Fruit fly (Drosophila melanogaster) whole organism, pupa: ENCODE measurements around the gene Vps45.

ENCODE experiments used
- CG10348 ChIP-seq: fragments of 200-800 bp; sonication (Bioruptor generic); IDR thresholded peaks from 2 replicates; pipeline ENCODE4 v1.3.6; 2022; ENCODE audit warnings: missing biosample characterization, missing genetic modification characterization
- CG13204 ChIP-seq: fragments of 200-800 bp; sonication (Bioruptor generic); optimal IDR thresholded peaks from 2 replicates; lab custom pipeline; 2018; ENCODE audit warnings: missing biosample characterization, mild to moderate bottlenecking, missing genetic modification characterization, moderate library complexity
- CG8159 ChIP-seq: fragments of 200-800 bp; sonication (Bioruptor generic); optimal IDR thresholded peaks from 3 replicates; lab custom pipeline; 2018; ENCODE audit warnings: missing biosample characterization, mild to moderate bottlenecking, missing genetic modification characterization, moderate library complexity
- CG9948 ChIP-seq: fragments of 200-800 bp; sonication (Bioruptor generic); optimal IDR thresholded peaks from 2 replicates; lab custom pipeline; 2018; ENCODE audit warnings: missing biosample characterization, mild to moderate bottlenecking, missing genetic modification characterization, moderate library complexity
- EcR ChIP-seq: fragments of 200-800 bp; sonication (Bioruptor generic); optimal IDR thresholded peaks from 3 replicates; lab custom pipeline; 2019; ENCODE audit warnings: missing biosample characterization, missing genetic modification characterization, mild to moderate bottlenecking, moderate library complexity, missing genetic modification reagents
- Pif1A ChIP-seq: fragments of 200-800 bp; sonication (Bioruptor generic); optimal IDR thresholded peaks from 3 replicates; lab custom pipeline; 2016; ENCODE audit warnings: missing biosample characterization, missing genetic modification characterization
- Pif1B ChIP-seq: fragments of 200-800 bp; sonication (Bioruptor generic); optimal IDR thresholded peaks from 3 replicates; lab custom pipeline; 2016; ENCODE audit warnings: missing biosample characterization, missing genetic modification characterization
- gl ChIP-seq: fragments of 200-800 bp; sonication (Bioruptor generic); optimal IDR thresholded peaks from 2 replicates; lab custom pipeline; 2018; ENCODE audit warnings: missing biosample characterization, mild to moderate bottlenecking, missing genetic modification characterization
- rn ChIP-seq: fragments of 200-800 bp; sonication (Bioruptor generic); IDR thresholded peaks from 2 replicates; pipeline ENCODE4 v1.3.6; 2022; ENCODE audit warnings: missing biosample characterization, missing genetic modification characterization

dm6 chr3R:9561121-9561520 lies 2.6 kb upstream of the Vps45 start:
- TF ChIP-seq CG10348 (GFP tag; lab: Robert Waterston, UW): no peak
- TF ChIP-seq EcR (GFP tag; lab: Kevin White, UChicago): no peak
- TF ChIP-seq Pif1A: no peak
- TF ChIP-seq CG9948 (tag; lab: Kevin White, UChicago): no peak
- TF ChIP-seq CG13204: no peak
- no peak for TF ChIP-seq CG8159 (tag; lab: Kevin White, UChicago)
- TF ChIP-seq rn (GFP tag; lab: Robert Waterston, UW): no peak
- TF ChIP-seq Pif1B (GFP tag; lab: Kevin White, UChicago): no peak
- TF ChIP-seq gl (tag; lab: Kevin White, UChicago): no peak
